Worm (Caenorhabditis elegans) whole organism, young adult: ENCODE data around the gene K10D6.3.

Experiments used
- B0261.1 ChIP-seq: sonication (generic microtip); optimal IDR thresholded peaks from 2 replicates; lab custom pipeline; 2016; ENCODE audit warnings: mild to moderate bottlenecking, missing genetic modification characterization, moderate library complexity, missing compliant biosample characterization
- B0336.3 ChIP-seq: fragments of 200-800 bp; sonication (Bioruptor generic); IDR thresholded peaks from 2 replicates; pipeline ENCODE4 v1.3.6; 2022; ENCODE audit warnings: missing genetic modification characterization, missing compliant biosample characterization
- F23B12.7 ChIP-seq: sonication (generic microtip); optimal IDR thresholded peaks from 2 replicates; lab custom pipeline; 2017; ENCODE audit warnings: missing genetic modification characterization, mild to moderate bottlenecking, missing compliant biosample characterization, antibody characterized with exemption, moderate library complexity; ENCODE audit not compliant: insufficient read depth
- F33H1.4 ChIP-seq: fragments of 200-800 bp; sonication (Bioruptor generic); IDR thresholded peaks from 2 replicates; pipeline ENCODE4 v1.3.6; 2022; ENCODE audit warnings: missing genetic modification reagents, missing genetic modification characterization, missing compliant biosample characterization
- F37B4.10 ChIP-seq: fragments of 200-800 bp; sonication (Bioruptor generic); IDR thresholded peaks from 2 replicates; pipeline ENCODE4 v1.3.6; 2022; ENCODE audit warnings: missing genetic modification characterization, missing compliant biosample characterization
- F49E8.2 ChIP-seq: sonication (generic microtip); optimal IDR thresholded peaks from 3 replicates; lab custom pipeline; 2017; ENCODE audit warnings: missing genetic modification characterization, mild to moderate bottlenecking, missing compliant biosample characterization, antibody characterized with exemption, moderate library complexity; ENCODE audit not compliant: insufficient read depth
- F52B5.7 ChIP-seq: sonication (generic microtip); optimal IDR thresholded peaks from 2 replicates; lab custom pipeline; 2016; ENCODE audit warnings: mild to moderate bottlenecking, missing genetic modification characterization, missing compliant biosample characterization
- F55B11.4 ChIP-seq: sonication (generic microtip); optimal IDR thresholded peaks from 2 replicates; lab custom pipeline; 2016; ENCODE audit warnings: missing compliant biosample characterization, missing genetic modification characterization, borderline replicate concordance; ENCODE audit not compliant: insufficient read depth
- Y53F4B.3 ChIP-seq: fragments of 200-800 bp; sonication (Bioruptor generic); IDR thresholded peaks from 2 replicates; pipeline ENCODE4 v1.3.6; 2022; ENCODE audit warnings: missing genetic modification reagents, missing genetic modification characterization, missing compliant biosample characterization
- Y53G8AR.9 ChIP-seq: fragments of 200-800 bp; sonication (Bioruptor generic); conservative IDR thresholded peaks from 2 replicates; pipeline ENCODE4 v1.3.6; 2022; ENCODE audit warnings: missing genetic modification reagents, missing genetic modification characterization, missing compliant biosample characterization
- Y56A3A.18 ChIP-seq: fragments of 200-800 bp; sonication (Bioruptor generic); IDR thresholded peaks from 2 replicates; pipeline ENCODE4 v1.3.6; 2022; ENCODE audit warnings: missing genetic modification reagents, missing genetic modification characterization, missing compliant biosample characterization
- Y79H2A.3 ChIP-seq: fragments of 200-800 bp; sonication (Bioruptor generic); conservative IDR thresholded peaks from 2 replicates; pipeline ENCODE4 v1.3.6; 2022; ENCODE audit warnings: missing genetic modification reagents, missing genetic modification characterization, missing compliant biosample characterization
- attf-3 ChIP-seq: fragments of 200-800 bp; sonication (Bioruptor generic); conservative IDR thresholded peaks from 2 replicates; pipeline ENCODE4 v1.3.6; 2022; ENCODE audit warnings: missing genetic modification reagents, missing genetic modification characterization, missing compliant biosample characterization
- attf-5 ChIP-seq: fragments of 200-800 bp; sonication (Bioruptor generic); optimal IDR thresholded peaks from 2 replicates; lab custom pipeline; 2018; ENCODE audit warnings: mild to moderate bottlenecking, missing genetic modification characterization, missing compliant biosample characterization
- cebp-1 ChIP-seq, 2 experiments: fragments of 200-800 bp in 1 of 2; sonication (Bioruptor generic) in 1 of 2; sonication (generic microtip) in 1 of 2; IDR thresholded peaks in 1 of 2; optimal IDR thresholded peaks in 1 of 2; 2 replicates each; pipeline versions ENCODE4 v1.3.6 to Lab custom; 2017 to 2022; ENCODE audit warnings: missing compliant biosample characterization in 2 of 2, missing genetic modification characterization in 2 of 2, mild to moderate bottlenecking in 1 of 2, missing genetic modification reagents in 1 of 2, moderate library complexity in 1 of 2
- ceh-79 ChIP-seq: sonication (generic microtip); optimal IDR thresholded peaks from 2 replicates; lab custom pipeline; 2017; ENCODE audit warnings: mild to moderate bottlenecking, missing genetic modification characterization, missing compliant biosample characterization
- die-1 ChIP-seq: sonication (generic microtip); optimal IDR thresholded peaks from 2 replicates; lab custom pipeline; 2016; ENCODE audit warnings: missing genotype, mild to moderate bottlenecking, missing genetic modification characterization, missing compliant biosample characterization
- dpff-1 ChIP-seq: sonication (generic microtip); optimal IDR thresholded peaks from 2 replicates; lab custom pipeline; 2017; ENCODE audit warnings: mild to moderate bottlenecking, missing genetic modification characterization, missing compliant biosample characterization
- dpl-1 ChIP-seq: fragments of 150-350 bp; optimal IDR thresholded peaks from 2 replicates; lab custom pipeline; 2014; ENCODE audit warnings: missing biosample characterization, missing genetic modification reagents, missing genetic modification characterization
- egrh-3 ChIP-seq: fragments of 200-800 bp; sonication (Bioruptor generic); IDR thresholded peaks from 2 replicates; pipeline ENCODE4 v1.3.6; 2022; ENCODE audit warnings: missing genetic modification reagents, missing genetic modification characterization, missing compliant biosample characterization
- hlh-12 ChIP-seq: sonication (generic microtip); optimal IDR thresholded peaks from 2 replicates; lab custom pipeline; 2016; ENCODE audit warnings: missing genetic modification characterization, missing compliant biosample characterization
- hmg-20 ChIP-seq: fragments of 200-800 bp; sonication (Bioruptor generic); IDR thresholded peaks from 2 replicates; pipeline ENCODE4 v1.3.6; 2022; ENCODE audit warnings: missing genetic modification reagents, missing genetic modification characterization, missing compliant biosample characterization
- hsf-1 ChIP-seq: fragments of 200-800 bp; sonication (Bioruptor generic); IDR thresholded peaks from 2 replicates; pipeline ENCODE4 v1.3.6; 2022; ENCODE audit warnings: missing genetic modification reagents, missing genetic modification characterization, missing compliant biosample characterization
- lin-40 ChIP-seq: sonication (generic microtip); optimal IDR thresholded peaks from 2 replicates; lab custom pipeline; 2016; ENCODE audit warnings: missing genetic modification characterization, mild to moderate bottlenecking, missing compliant biosample characterization, missing genotype, missing genetic modification reagents
- lin-54 ChIP-seq: fragments of 200-800 bp; sonication (Bioruptor generic); optimal IDR thresholded peaks from 2 replicates; lab custom pipeline; 2018; ENCODE audit warnings: mild to moderate bottlenecking, missing genetic modification characterization, missing compliant biosample characterization
- lsy-27 ChIP-seq: sonication (generic microtip); optimal IDR thresholded peaks from 2 replicates; lab custom pipeline; 2017; ENCODE audit warnings: missing genetic modification characterization, mild to moderate bottlenecking, missing compliant biosample characterization, antibody characterized with exemption, missing genotype, borderline replicate concordance; ENCODE audit not compliant: insufficient read depth
- mcd-1 ChIP-seq: fragments of 200-800 bp; sonication (Bioruptor generic); IDR thresholded peaks from 2 replicates; pipeline ENCODE4 v1.3.6; 2022; ENCODE audit warnings: missing genetic modification reagents, missing genetic modification characterization, missing compliant biosample characterization
- mes-4 ChIP-seq: sonication (generic microtip); optimal IDR thresholded peaks from 2 replicates; lab custom pipeline; 2016; ENCODE audit warnings: missing genotype, missing genetic modification characterization, missing compliant biosample characterization
- nfya-1 ChIP-seq: sonication (generic microtip); optimal IDR thresholded peaks from 2 replicates; lab custom pipeline; 2017; ENCODE audit warnings: antibody characterized with exemption, missing compliant biosample characterization, missing genetic modification characterization, borderline replicate concordance; ENCODE audit not compliant: insufficient read depth
- rec-8 ChIP-seq, 2 experiments: sonication (generic microtip); optimal IDR thresholded peaks; 2 replicates each; lab custom pipeline; 2016; ENCODE audit warnings: mild to moderate bottlenecking in 2 of 2, missing genetic modification characterization in 2 of 2, missing genetic modification reagents in 2 of 2, missing genotype in 2 of 2, missing biosample characterization in 1 of 2, missing compliant biosample characterization in 1 of 2, moderate library complexity in 1 of 2
- repo-1 ChIP-seq: sonication (generic microtip); optimal IDR thresholded peaks from 2 replicates; lab custom pipeline; 2017; ENCODE audit warnings: mild to moderate bottlenecking, missing genetic modification characterization, missing compliant biosample characterization
- snpc-1.1 ChIP-seq: sonication (generic microtip); optimal IDR thresholded peaks from 2 replicates; lab custom pipeline; 2017; ENCODE audit warnings: missing genetic modification characterization, mild to moderate bottlenecking, missing compliant biosample characterization, antibody characterized with exemption, moderate library complexity, missing genotype, missing genetic modification reagents; ENCODE audit not compliant: insufficient read depth
- snpc-3.4 ChIP-seq: sonication (generic microtip); optimal IDR thresholded peaks from 2 replicates; lab custom pipeline; 2017; ENCODE audit warnings: missing genetic modification characterization, mild to moderate bottlenecking, missing compliant biosample characterization, antibody characterized with exemption, moderate library complexity, missing genotype, missing genetic modification reagents
- tbx-9 ChIP-seq: sonication (generic microtip); optimal IDR thresholded peaks from 2 replicates; lab custom pipeline; 2016; ENCODE audit warnings: borderline replicate concordance, missing genetic modification characterization, inconsistent platforms, missing compliant biosample characterization
- unc-130 ChIP-seq: sonication (generic microtip); optimal IDR thresholded peaks from 2 replicates; lab custom pipeline; 2016; ENCODE audit warnings: missing genetic modification reagents, missing genetic modification characterization, missing compliant biosample characterization
- zfh-2 ChIP-seq: fragments of 200-800 bp; sonication (Bioruptor generic); conservative IDR thresholded peaks from 2 replicates; pipeline ENCODE4 v1.3.6; 2022; ENCODE audit warnings: missing genetic modification reagents, missing genetic modification characterization, missing compliant biosample characterization
- ztf-26 ChIP-seq: sonication (generic microtip); optimal IDR thresholded peaks from 2 replicates; lab custom pipeline; 2017; ENCODE audit warnings: missing genetic modification characterization, missing compliant biosample characterization
- ztf-28 ChIP-seq: fragments of 200-800 bp; sonication (Bioruptor generic); IDR thresholded peaks from 2 replicates; pipeline ENCODE4 v1.3.6; 2022; ENCODE audit warnings: missing genetic modification reagents, missing genetic modification characterization, missing compliant biosample characterization

Gene K10D6.3

DNA sequence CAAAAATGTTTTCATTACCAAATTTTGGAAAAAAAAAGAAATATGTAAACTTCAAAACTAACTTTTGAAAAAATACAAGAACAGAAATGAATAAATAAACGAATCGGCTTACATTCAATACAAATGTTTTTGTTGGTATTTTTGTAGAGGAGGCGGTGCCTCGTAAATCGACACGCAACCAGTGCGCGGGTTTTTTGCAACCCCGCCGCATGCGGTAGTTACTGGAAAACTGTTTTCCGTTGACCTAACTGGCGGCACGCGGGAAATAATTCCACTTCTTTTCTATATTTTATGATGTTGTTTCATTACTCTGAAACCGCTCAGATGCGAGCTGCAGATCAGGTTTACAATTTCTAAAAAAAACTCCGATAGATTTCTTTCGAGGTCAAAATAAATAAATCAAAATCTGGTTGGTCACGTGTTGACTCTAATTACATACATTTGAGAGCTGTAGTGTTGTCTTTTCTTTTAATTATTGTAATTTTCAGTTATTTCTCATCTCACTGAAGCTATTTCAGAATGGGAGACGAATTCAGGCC lies 38.8 kb downstream of the K10D6.3 start, which contains the start of the genes dvc-1 and ima-1 (continued):
- peak; percentile 55; the same call in 1 of the 2 replicates for TF ChIP-seq Y79H2A.3
- TF ChIP-seq hlh-12: no peak
- peak; percentile 85; the same call in 1 of the 2 replicates for TF ChIP-seq hsf-1 (GFP tag; lab: Robert Waterston, UW)
- no peak for TF ChIP-seq rec-8 (tag; optimal IDR thresholded peaks at IDR 0.05; lab: Kevin White, UChicago)
- TF ChIP-seq attf-5: peak; percentile 84
- no peak for TF ChIP-seq F23B12.7 (tag; lab: Kevin White, UChicago)
- no peak for TF ChIP-seq lsy-27 (tag; lab: Kevin White, UChicago)
- TF ChIP-seq snpc-3.4 (tag; lab: Kevin White, UChicago): peak; percentile 76
- TF ChIP-seq hmg-20 (GFP tag; lab: Robert Waterston, UW): no peak
- TF ChIP-seq repo-1: no peak
- no peak for TF ChIP-seq dpff-1 (tag; lab: Kevin White, UChicago)
- peak; percentile 90 for TF ChIP-seq unc-130 (GFP tag; lab: Kevin White, UChicago)
- no peak for TF ChIP-seq mes-4 (tag; lab: Kevin White, UChicago)
- TF ChIP-seq tbx-9 (tag; lab: Kevin White, UChicago): no peak
- peak; percentile 60; the same call in 1 of the 2 replicates for TF ChIP-seq attf-3 (GFP tag; lab: Robert Waterston, UW)
- TF ChIP-seq lin-54 (GFP tag; lab: Kevin White, UChicago): peak; percentile 84
- peak; percentile 72 for TF ChIP-seq die-1 (tag; lab: Kevin White, UChicago)
- no peak for TF ChIP-seq F52B5.7 (tag; lab: Kevin White, UChicago)
- no peak for TF ChIP-seq lin-40 (tag; lab: Kevin White, UChicago)
- peak; percentile 37 for TF ChIP-seq snpc-1.1 (tag; lab: Kevin White, UChicago)
- no peak for TF ChIP-seq Y56A3A.18 (GFP tag; lab: Robert Waterston, UW)
- peak; percentile 81 for TF ChIP-seq F33H1.4 (GFP tag; lab: Robert Waterston, UW)
- no peak for TF ChIP-seq zfh-2 (GFP tag; lab: Robert Waterston, UW)
- TF ChIP-seq ztf-28 (GFP tag; lab: Robert Waterston, UW): 0 out of 2 replicates have a peak, but pooled peaks have one; percentile 43
- no peak for TF ChIP-seq cebp-1 (GFP tag; IDR thresholded peaks at IDR 0.05; lab: Robert Waterston, UW)
- TF ChIP-seq cebp-1 (tag; optimal IDR thresholded peaks at IDR 0.05; lab: Kevin White, UChicago): no peak
- no peak for TF ChIP-seq F55B11.4 (tag; lab: Kevin White, UChicago)
- TF ChIP-seq ztf-26 (tag; lab: Kevin White, UChicago): no peak
- TF ChIP-seq B0336.3 (GFP tag; lab: Robert Waterston, UW): peak; percentile 92
- TF ChIP-seq F49E8.2: peak; percentile 66
- TF ChIP-seq mcd-1: peak; percentile 78
- TF ChIP-seq nfya-1 (tag; lab: Kevin White, UChicago): no peak
- TF ChIP-seq Y53G8AR.9 (GFP tag; lab: Robert Waterston, UW): peak; percentile 60
- TF ChIP-seq egrh-3: peak; percentile 48; the same call in 1 of the 2 replicates

DNA sequence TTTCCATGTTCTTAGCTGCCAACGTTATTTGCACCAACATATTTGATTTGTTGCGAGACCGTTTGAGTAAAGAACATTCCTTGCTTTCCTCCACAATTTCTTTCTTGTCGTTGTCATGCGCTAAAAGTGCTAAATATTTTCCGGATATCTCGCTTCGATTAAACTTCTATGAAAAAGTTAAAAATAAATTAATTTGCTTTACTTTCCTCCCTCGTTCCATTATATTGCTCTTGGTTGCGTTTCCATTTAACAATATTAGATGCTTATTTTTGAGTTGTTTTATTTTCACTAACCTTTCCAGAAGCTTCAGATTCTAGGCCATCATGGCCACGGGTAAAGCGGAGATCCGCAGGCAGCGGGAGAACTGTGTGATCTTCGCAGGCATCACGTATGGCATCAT lies 41.2 kb downstream of the K10D6.3 start, which contains the start of gene pgap-1:
pgap-1 (plus strand) TSS at position 301 of the 400 bp plus-strand sequence.
- TF ChIP-seq Y53F4B.3 (GFP tag; lab: Robert Waterston, UW) (no peak), lin-40 (tag; lab: Kevin White, UChicago) (no peak), F37B4.10 (no peak), tbx-9 (tag; lab: Kevin White, UChicago) (no peak), F55B11.4 (tag; lab: Kevin White, UChicago) (no peak), dpl-1 (GFP tag; lab: Kevin White, UChicago) (no peak), ceh-79 (tag; lab: Kevin White, UChicago) (no peak), B0261.1 (tag; lab: Kevin White, UChicago) (no peak)
